Fruit fly (Drosophila melanogaster) whole organism, embryonic: ENCODE measurements around the gene CG31897.

Experiments
- Ada2b ChIP-seq: fragments of 200-800 bp; sonication (Bioruptor generic); IDR thresholded peaks from 2 replicates; pipeline ENCODE4 v1.3.6; 2022; ENCODE audit warnings: missing biosample characterization, missing genetic modification characterization
- Adf1 ChIP-seq: fragments of 200-800 bp; sonication (Bioruptor generic); IDR thresholded peaks from 2 replicates; pipeline ENCODE4 v1.3.6; 2022; ENCODE audit warnings: missing biosample characterization, missing genetic modification characterization
- Atf3 ChIP-seq: fragments of 200-800 bp; sonication (Bioruptor generic); optimal IDR thresholded peaks from 3 replicates; lab custom pipeline; 2016; ENCODE audit warnings: missing biosample characterization, missing genetic modification characterization
- CG11560 ChIP-seq: fragments of 200-800 bp; sonication (Bioruptor generic); IDR thresholded peaks from 3 replicates; pipeline ENCODE4 v1.3.6; 2022; ENCODE audit warnings: missing biosample characterization, missing genetic modification characterization
- CG12769 ChIP-seq: fragments of 200-800 bp; sonication (Bioruptor generic); optimal IDR thresholded peaks from 2 replicates; lab custom pipeline; 2019; ENCODE audit warnings: missing biosample characterization, mild to moderate bottlenecking, missing genetic modification characterization, moderate library complexity
- CG12942 ChIP-seq: fragments of 200-800 bp; sonication (Bioruptor generic); optimal IDR thresholded peaks from 3 replicates; lab custom pipeline; 2016; ENCODE audit warnings: missing biosample characterization, missing genetic modification characterization
- CG13775 ChIP-seq: fragments of 200-800 bp; sonication (Bioruptor generic); optimal IDR thresholded peaks from 3 replicates; lab custom pipeline; 2017; ENCODE audit warnings: missing biosample characterization, mild to moderate bottlenecking, missing genetic modification characterization
- CG14667 ChIP-seq: fragments of 200-800 bp; sonication (Bioruptor generic); IDR thresholded peaks from 2 replicates; pipeline ENCODE4 v1.3.6; 2022; ENCODE audit warnings: missing biosample characterization, missing genetic modification characterization
- CG15269 ChIP-seq: fragments of 200-800 bp; sonication (Bioruptor generic); optimal IDR thresholded peaks from 2 replicates; lab custom pipeline; 2018; ENCODE audit warnings: missing biosample characterization, mild to moderate bottlenecking, missing genetic modification characterization, moderate library complexity
- CG15514 ChIP-seq: fragments of 200-800 bp; sonication (Bioruptor generic); optimal IDR thresholded peaks from 3 replicates; lab custom pipeline; 2017; ENCODE audit warnings: missing biosample characterization, missing genetic modification characterization, mild to moderate bottlenecking, moderate library complexity, missing genetic modification reagents
- CG2678 ChIP-seq: fragments of 200-800 bp; sonication (Bioruptor generic); optimal IDR thresholded peaks from 3 replicates; lab custom pipeline; 2019; ENCODE audit warnings: missing biosample characterization, mild to moderate bottlenecking, missing genetic modification characterization, moderate library complexity
- CG30431 ChIP-seq: fragments of 200-800 bp; sonication (Bioruptor generic); optimal IDR thresholded peaks from 2 replicates; lab custom pipeline; 2017; ENCODE audit warnings: missing biosample characterization, missing genetic modification characterization
- CG3281 ChIP-seq: fragments of 200-800 bp; sonication (Bioruptor generic); optimal IDR thresholded peaks from 3 replicates; lab custom pipeline; 2017; ENCODE audit warnings: missing biosample characterization, mild to moderate bottlenecking, missing genetic modification characterization
- CG34224 ChIP-seq: fragments of 200-800 bp; sonication (Bioruptor generic); IDR thresholded peaks from 3 replicates; pipeline ENCODE4 v1.3.6; 2022; ENCODE audit warnings: missing biosample characterization, missing genetic modification characterization; ENCODE audit not compliant: partially characterized antibody
- CG34376 ChIP-seq: fragments of 200-800 bp; sonication (Bioruptor generic); optimal IDR thresholded peaks from 2 replicates; lab custom pipeline; 2018; ENCODE audit warnings: missing biosample characterization, mild to moderate bottlenecking, missing genetic modification characterization
- CG42726 ChIP-seq: fragments of 200-800 bp; sonication (Bioruptor generic); IDR thresholded peaks from 2 replicates; pipeline ENCODE4 v1.3.6; 2022; ENCODE audit warnings: missing biosample characterization, missing genetic modification characterization; ENCODE audit not compliant: partially characterized antibody
- CG4282 ChIP-seq: fragments of 200-800 bp; sonication (Bioruptor generic); optimal IDR thresholded peaks from 2 replicates; lab custom pipeline; 2016; ENCODE audit warnings: missing biosample characterization, missing genetic modification characterization
- CG6813 ChIP-seq: fragments of 200-800 bp; sonication (Bioruptor generic); optimal IDR thresholded peaks from 2 replicates; lab custom pipeline; 2017; ENCODE audit warnings: missing biosample characterization, missing genetic modification characterization, mild to moderate bottlenecking, moderate library complexity, missing genetic modification reagents
- CG7556 ChIP-seq: fragments of 200-800 bp; sonication (Bioruptor generic); optimal IDR thresholded peaks from 2 replicates; lab custom pipeline; 2017; ENCODE audit warnings: missing biosample characterization, mild to moderate bottlenecking, missing genetic modification characterization
- CG8478 ChIP-seq: fragments of >200 bp; optimal IDR thresholded peaks from 2 replicates; lab custom pipeline; 2018
- CG8924 ChIP-seq: fragments of 200-800 bp; optimal IDR thresholded peaks from 3 replicates; lab custom pipeline; 2019; ENCODE audit warnings: missing biosample characterization, mild to moderate bottlenecking, missing genetic modification characterization, moderate library complexity
- CG8944 ChIP-seq: fragments of 200-800 bp; sonication (Bioruptor generic); optimal IDR thresholded peaks from 3 replicates; lab custom pipeline; 2016; ENCODE audit warnings: missing biosample characterization, missing genetic modification characterization
- CrebB ChIP-seq: fragments of 200-800 bp; sonication (Bioruptor generic); optimal IDR thresholded peaks from 3 replicates; lab custom pipeline; 2018; ENCODE audit warnings: missing biosample characterization, mild to moderate bottlenecking, missing genetic modification characterization
- Hey ChIP-seq: fragments of 200-800 bp; sonication (Bioruptor generic); optimal IDR thresholded peaks from 3 replicates; lab custom pipeline; 2018; ENCODE audit warnings: missing biosample characterization, mild to moderate bottlenecking, missing genetic modification characterization
- Hr3 ChIP-seq: fragments of 200-800 bp; sonication (Bioruptor generic); optimal IDR thresholded peaks from 3 replicates; lab custom pipeline; 2016; ENCODE audit warnings: missing biosample characterization, missing genetic modification characterization
- Meics ChIP-seq: fragments of 200-800 bp; sonication (Bioruptor generic); optimal IDR thresholded peaks from 2 replicates; lab custom pipeline; 2017; ENCODE audit warnings: missing biosample characterization, mild to moderate bottlenecking, missing genetic modification characterization
- Myb ChIP-seq: fragments of 200-800 bp; sonication (Bioruptor generic); optimal IDR thresholded peaks from 2 replicates; lab custom pipeline; 2016; ENCODE audit warnings: missing biosample characterization, missing genetic modification characterization
- Rfx ChIP-seq: fragments of 200-800 bp; sonication (Bioruptor generic); IDR thresholded peaks from 2 replicates; pipeline ENCODE4 v1.3.6; 2022; ENCODE audit warnings: missing biosample characterization, missing genetic modification characterization
- Side ChIP-seq: fragments of 200-800 bp; sonication (Bioruptor generic); optimal IDR thresholded peaks from 2 replicates; lab custom pipeline; 2016; ENCODE audit warnings: missing biosample characterization, missing genetic modification characterization
- Spps ChIP-seq: fragments of 200-800 bp; sonication (Bioruptor generic); optimal IDR thresholded peaks from 2 replicates; lab custom pipeline; 2018; ENCODE audit warnings: missing biosample characterization, mild to moderate bottlenecking, missing genetic modification characterization
- Ssrp ChIP-seq: fragments of 200-800 bp; sonication (Bioruptor generic); optimal IDR thresholded peaks from 2 replicates; lab custom pipeline; 2018; ENCODE audit warnings: missing biosample characterization, mild to moderate bottlenecking, missing genetic modification characterization, moderate library complexity
- az2 ChIP-seq: fragments of 200-800 bp; sonication (Bioruptor generic); optimal IDR thresholded peaks from 3 replicates; lab custom pipeline; 2016; ENCODE audit warnings: missing biosample characterization, missing genetic modification characterization
- cad ChIP-seq: fragments of >200 bp; optimal IDR thresholded peaks from 2 replicates; lab custom pipeline; 2017; ENCODE audit warnings: missing biosample characterization, missing genetic modification characterization
- ci ChIP-seq: fragments of 200-800 bp; sonication (Bioruptor generic); IDR thresholded peaks from 3 replicates; pipeline ENCODE4 v1.3.6; 2022; ENCODE audit warnings: missing biosample characterization, missing genetic modification characterization
- exex ChIP-seq: fragments of 200-800 bp; sonication (Bioruptor generic); optimal IDR thresholded peaks from 4 replicates; lab custom pipeline; 2018; ENCODE audit warnings: missing biosample characterization, mild to moderate bottlenecking, missing genetic modification characterization, moderate library complexity
- fd3F ChIP-seq: fragments of 200-800 bp; sonication (Bioruptor generic); optimal IDR thresholded peaks from 2 replicates; lab custom pipeline; 2018; ENCODE audit warnings: missing biosample characterization, mild to moderate bottlenecking, missing genetic modification characterization, moderate library complexity
- gcm ChIP-seq: fragments of 200-800 bp; sonication (Bioruptor generic); optimal IDR thresholded peaks from 2 replicates; lab custom pipeline; 2019; ENCODE audit warnings: missing biosample characterization, mild to moderate bottlenecking, missing genetic modification characterization, moderate library complexity
- gro ChIP-seq: fragments of 200-800 bp; sonication (Bioruptor generic); optimal IDR thresholded peaks from 2 replicates; lab custom pipeline; 2016; ENCODE audit warnings: missing biosample characterization, missing genetic modification characterization
- hb ChIP-seq: fragments of 200-800 bp; sonication (Bioruptor generic); IDR thresholded peaks from 3 replicates; pipeline ENCODE4 v1.3.6; 2022; ENCODE audit warnings: missing biosample characterization, missing genetic modification characterization; ENCODE audit not compliant: partially characterized antibody
- nom ChIP-seq: fragments of 200-800 bp; sonication (Bioruptor generic); optimal IDR thresholded peaks from 2 replicates; lab custom pipeline; 2017; ENCODE audit warnings: missing biosample characterization, missing genetic modification characterization, mild to moderate bottlenecking, moderate library complexity, missing genetic modification reagents
- peb ChIP-seq: fragments of 200-800 bp; sonication (Bioruptor generic); IDR thresholded peaks from 2 replicates; pipeline ENCODE4 v1.3.6; 2022; ENCODE audit warnings: missing biosample characterization, missing genetic modification characterization
- pum ChIP-seq: fragments of 200-800 bp; sonication (Bioruptor generic); optimal IDR thresholded peaks from 2 replicates; lab custom pipeline; 2016; ENCODE audit warnings: missing biosample characterization, missing genetic modification characterization
- sim ChIP-seq: fragments of 200-800 bp; sonication (Bioruptor generic); IDR thresholded peaks from 2 replicates; pipeline ENCODE4 v1.3.6; 2022; ENCODE audit warnings: missing biosample characterization, missing genetic modification characterization
- sr ChIP-seq: fragments of 200-800 bp; sonication (Bioruptor generic); IDR thresholded peaks from 3 replicates; pipeline ENCODE4 v1.3.6; 2022; ENCODE audit warnings: missing biosample characterization, missing genetic modification characterization
- ssp ChIP-seq: fragments of 200-800 bp; sonication (Bioruptor generic); IDR thresholded peaks from 2 replicates; pipeline ENCODE4 v1.3.6; 2022; ENCODE audit warnings: missing biosample characterization, missing genetic modification characterization
- tna ChIP-seq: fragments of 200-800 bp; sonication (Bioruptor generic); IDR thresholded peaks from 2 replicates; pipeline ENCODE4 v1.3.6; 2022; ENCODE audit warnings: missing biosample characterization, missing genetic modification characterization; ENCODE audit not compliant: partially characterized antibody
- wdn ChIP-seq: fragments of 200-800 bp; sonication (Bioruptor generic); IDR thresholded peaks from 2 replicates; pipeline ENCODE4 v1.3.6; 2022; ENCODE audit warnings: missing biosample characterization, missing genetic modification characterization
- zen2 ChIP-seq: fragments of 200-800 bp; sonication (Bioruptor generic); IDR thresholded peaks from 3 replicates; pipeline ENCODE4 v1.3.6; 2022; ENCODE audit warnings: missing biosample characterization, missing genetic modification characterization; ENCODE audit not compliant: partially characterized antibody

CG31897 gene

dm6 chr2L:8463144-8464106 lies 21.2 kb downstream of the CG31897 start, which contains the start of gene Agpat2 (continued):
- TF ChIP-seq ci (GFP tag; lab: Robert Waterston, UW) (peak; percentile 87), Myb (peak; percentile 53), peb (GFP tag; lab: Robert Waterston, UW) (peak; percentile 51; the same call in 1 of the 2 replicates), CG13775 (GFP tag; lab: Kevin White, UChicago) (peak; percentile 70), Adf1 (GFP tag; lab: Robert Waterston, UW) (peak; percentile 20; the same call in 1 of the 2 replicates), ssp (GFP tag; lab: Robert Waterston, UW) (peak; percentile 66), CG42726 (GFP tag; lab: Robert Waterston, UW) (no peak), CG30431 (GFP tag; lab: Kevin White, UChicago) (peak; percentile 74), wdn (GFP tag; lab: Robert Waterston, UW) (peak; percentile 39; the same call in 1 of the 2 replicates), CG12769 (tag; lab: Kevin White, UChicago) (peak; percentile 72), CG4282 (GFP tag; lab: Kevin White, UChicago) (peak; percentile 34), fd3F (peak; percentile 75), CG15269 (tag; lab: Kevin White, UChicago) (peak; percentile 87), CG6813 (GFP tag; lab: Kevin White, UChicago) (peak; percentile 88), cad (GFP tag; lab: Kevin White, UChicago) (no peak), CG3281 (GFP tag; lab: Kevin White, UChicago) (peak; percentile 87), gcm (GFP tag; lab: Kevin White, UChicago) (peak; percentile 83), nom (GFP tag; lab: Kevin White, UChicago) (peak; percentile 8), CrebB (tag; lab: Kevin White, UChicago) (peak; percentile 68), CG8924 (tag; lab: Kevin White, UChicago) (peak; percentile 84), CG7556 (peak; percentile 90), Side (GFP tag; lab: Kevin White, UChicago) (peak; percentile 81), Hr3 (GFP tag; lab: Kevin White, UChicago) (peak; percentile 80), Ada2b (GFP tag; lab: Robert Waterston, UW) (peak; percentile 71), CG8478 (lab: Kevin White, UChicago) (no peak), CG11560 (tag; lab: Robert Waterston, UW) (peak; percentile 59; the same call in 2 of the 3 replicates), Ssrp (tag; lab: Kevin White, UChicago) (peak; percentile 83), CG34224 (GFP tag; lab: Robert Waterston, UW) (no peak), Rfx (GFP tag; lab: Robert Waterston, UW) (peak; percentile 72), CG15514 (GFP tag; lab: Kevin White, UChicago) (peak; percentile 67), CG34376 (GFP tag; lab: Kevin White, UChicago) (peak; percentile 62), Hey (tag; lab: Kevin White, UChicago) (no peak), Atf3 (GFP tag; lab: Kevin White, UChicago) (peak; percentile 59), zen2 (GFP tag; lab: Robert Waterston, UW) (no peak), pum (GFP tag; lab: Kevin White, UChicago) (peak; percentile 70), CG12942 (GFP tag; lab: Kevin White, UChicago) (peak; percentile 79), sim (GFP tag; lab: Robert Waterston, UW) (0 out of 2 replicates have a peak, but pooled peaks have one; percentile 61), Spps (tag; lab: Kevin White, UChicago) (peak; percentile 74), sr (GFP tag; lab: Robert Waterston, UW) (0 out of 3 replicates have a peak, but pooled peaks have one; percentile 9), az2 (GFP tag; lab: Kevin White, UChicago) (peak; percentile 89), Meics (GFP tag; lab: Kevin White, UChicago) (peak; percentile 85), CG2678 (peak; percentile 92), CG14667 (GFP tag; lab: Robert Waterston, UW) (peak; percentile 52), exex (peak; percentile 16), tna (no peak), CG8944 (GFP tag; lab: Kevin White, UChicago) (peak; percentile 78), gro (GFP tag; lab: Kevin White, UChicago) (peak; percentile 69), hb (GFP tag; lab: Robert Waterston, UW) (no peak)
